Worm (Caenorhabditis elegans): ENCODE data around the gene clec-80.

clec-80 gene

ce11 chrIV:2842162-2842561, 18.6 kb downstream of the clec-80 start, which contains the start of gene clec-84:
Gene clec-84, plus strand, starts transcription at chrIV:2842462.
- TF ChIP-seq T23F11.4 (GFP tag; optimal IDR thresholded peaks at IDR 0.05) (no peak), elt-2 (tag; optimal IDR thresholded peaks at IDR 0.05) (no peak), nfya-1 (tag; optimal IDR thresholded peaks at IDR 0.05) (no peak), zip-5 (tag; optimal IDR thresholded peaks at IDR 0.05) (no peak), hlh-13 (GFP tag; optimal IDR thresholded peaks at IDR 0.05) (no peak), C38D4.7 (GFP tag; optimal IDR thresholded peaks at IDR 0.05) (no peak), mec-3 (tag; optimal IDR thresholded peaks at IDR 0.05; ENCODE audit: borderline replicate concordance) (no peak), eyg-1 (tag; optimal IDR thresholded peaks at IDR 0.05) (no peak), pag-3 (tag; optimal IDR thresholded peaks at IDR 0.05; ENCODE audit: borderline replicate concordance) (no peak)

- no peak for TF ChIP-seq fax-1 (tag; optimal IDR thresholded peaks at IDR 0.05)
- TF ChIP-seq ets-4 (tag; optimal IDR thresholded peaks at IDR 0.05): no peak
- no peak for TF ChIP-seq npax-4 (tag; optimal IDR thresholded peaks at IDR 0.05)
Observed at ce11 chrIV:2843882-2844281, 20.3 kb downstream of the clec-80 start, which contains the start of gene Y54G2A.15. Gene Y54G2A.15, minus strand, starts transcription at chrIV:2843982.

ce11 chrIV:2846264-2846663, 22.7 kb downstream of the clec-80 start, which contains the start of gene Y54G2A.40:
Gene Y54G2A.40, plus strand, starts transcription at chrIV:2846476.
- no peak for TF ChIP-seq fkh-6 (tag; optimal IDR thresholded peaks at IDR 0.05)
- no peak for TF ChIP-seq ttx-3 (tag; optimal IDR thresholded peaks at IDR 0.05)
- no peak for TF ChIP-seq unc-42 (tag; optimal IDR thresholded peaks at IDR 0.05)
- no peak for TF ChIP-seq pros-1 (tag; optimal IDR thresholded peaks at IDR 0.05)
- TF ChIP-seq mec-3 (tag; optimal IDR thresholded peaks at IDR 0.05; ENCODE audit: borderline replicate concordance): no peak
- TF ChIP-seq C08G9.2 (tag; optimal IDR thresholded peaks at IDR 0.05): no peak
- TF ChIP-seq odd-2 (tag; optimal IDR thresholded peaks at IDR 0.05): no peak
- no peak for TF ChIP-seq che-1 (tag; optimal IDR thresholded peaks at IDR 0.05)
- TF ChIP-seq sox-4 (tag; optimal IDR thresholded peaks at IDR 0.05): no peak

- TF ChIP-seq ceh-31 (tag; optimal IDR thresholded peaks at IDR 0.05) (no peak), ceh-14 (tag; optimal IDR thresholded peaks at IDR 0.05) (no peak), pros-1 (tag; optimal IDR thresholded peaks at IDR 0.05) (no peak), hlh-8 (tag; optimal IDR thresholded peaks at IDR 0.05) (no peak), tbx-7 (tag; optimal IDR thresholded peaks at IDR 0.05) (no peak), npax-4 (tag; optimal IDR thresholded peaks at IDR 0.05) (no peak)
Observed at ce11 chrIV:2849269-2849668, 25.7 kb downstream of the clec-80 start.

- TF ChIP-seq pha-2 (tag; optimal IDR thresholded peaks at IDR 0.05): no peak
- no peak for TF ChIP-seq syd-9 (tag; optimal IDR thresholded peaks at IDR 0.05)
- TF ChIP-seq tbx-7 (tag; optimal IDR thresholded peaks at IDR 0.05): no peak
- TF ChIP-seq dmd-4 (tag; optimal IDR thresholded peaks at IDR 0.05; ENCODE audit: borderline replicate concordance): no peak
- TF ChIP-seq nhr-232 (tag; optimal IDR thresholded peaks at IDR 0.05): no peak
- TF ChIP-seq C08G9.2 (tag; optimal IDR thresholded peaks at IDR 0.05): no peak
- TF ChIP-seq unc-55 (GFP tag; optimal IDR thresholded peaks at IDR 0.05): no peak
- TF ChIP-seq K09A11.1 (tag; optimal IDR thresholded peaks at IDR 0.05; ENCODE audit: insufficient read depth): no peak
- TF ChIP-seq C38D4.7 (GFP tag; optimal IDR thresholded peaks at IDR 0.05): no peak
- TF ChIP-seq ahr-1 (tag; optimal IDR thresholded peaks at IDR 0.05): no peak
- no peak for TF ChIP-seq ceh-30 (tag; optimal IDR thresholded peaks at IDR 0.05)
- TF ChIP-seq ceh-24 (tag; optimal IDR thresholded peaks at IDR 0.05): no peak
- no peak for TF ChIP-seq ceh-6 (GFP tag; optimal IDR thresholded peaks at IDR 0.05)
- no peak for TF ChIP-seq pat-9 (tag; optimal IDR thresholded peaks at IDR 0.05)
- no peak for TF ChIP-seq F13H6.1 (tag; optimal IDR thresholded peaks at IDR 0.05)
- TF ChIP-seq unc-86 (tag; optimal IDR thresholded peaks at IDR 0.05): no peak
- no peak for TF ChIP-seq fkh-6 (tag; optimal IDR thresholded peaks at IDR 0.05)
- no peak for TF ChIP-seq sox-2 (GFP tag; IDR thresholded peaks at IDR 0.05)
- TF ChIP-seq hlh-30 (tag; optimal IDR thresholded peaks at IDR 0.05; ENCODE audit: insufficient read depth): no peak
Observed at ce11 chrIV:2850586-2850985, 27.0 kb downstream of the clec-80 start, which contains the start of gene clec-85. Gene clec-85, plus strand, starts transcription at chrIV:2850886.

Measured in whole organism, late embryonic.